Fruit fly (Drosophila melanogaster) whole organism, embryonic: Measurements from ENCODE around the gene CkIIbeta.

Experiments used
- B-H2 ChIP-seq: fragments of 200-800 bp; sonication (Bioruptor generic); optimal IDR thresholded peaks from 2 replicates; lab custom pipeline; 2018; ENCODE audit warnings: missing biosample characterization, mild to moderate bottlenecking, missing genetic modification characterization
- Blimp-1 ChIP-seq: fragments of 200-800 bp; sonication (Bioruptor generic); optimal IDR thresholded peaks from 3 replicates; lab custom pipeline; 2018; ENCODE audit warnings: missing biosample characterization, missing genetic modification characterization, mild to moderate bottlenecking, moderate library complexity, missing genetic modification reagents
- C15 ChIP-seq: fragments of 200-800 bp; sonication (Bioruptor generic); IDR thresholded peaks from 3 replicates; pipeline ENCODE4 v1.3.6; 2022; ENCODE audit warnings: missing biosample characterization, missing genetic modification characterization
- CG1024 ChIP-seq: fragments of 200-800 bp; sonication (Bioruptor generic); IDR thresholded peaks from 2 replicates; pipeline ENCODE4 v1.3.6; 2022; ENCODE audit warnings: missing biosample characterization, missing genetic modification characterization
- CG12104 ChIP-seq: fragments of 200-800 bp; sonication (Bioruptor generic); optimal IDR thresholded peaks from 3 replicates; lab custom pipeline; 2016; ENCODE audit warnings: missing biosample characterization, missing genetic modification characterization
- CG1233 ChIP-seq: fragments of 200-800 bp; sonication (Bioruptor generic); optimal IDR thresholded peaks from 4 replicates; lab custom pipeline; 2018; ENCODE audit warnings: missing biosample characterization, mild to moderate bottlenecking, missing genetic modification characterization
- CG12391 ChIP-seq: fragments of 200-800 bp; sonication (Bioruptor generic); optimal IDR thresholded peaks from 3 replicates; lab custom pipeline; 2018; ENCODE audit warnings: missing biosample characterization, mild to moderate bottlenecking, missing genetic modification characterization, moderate library complexity
- CG13894 ChIP-seq: fragments of 200-800 bp; sonication (Bioruptor generic); optimal IDR thresholded peaks from 3 replicates; lab custom pipeline; 2018; ENCODE audit warnings: missing biosample characterization, mild to moderate bottlenecking, missing genetic modification characterization, moderate library complexity
- CG14965 ChIP-seq: fragments of 200-800 bp; sonication (Bioruptor generic); optimal IDR thresholded peaks from 2 replicates; lab custom pipeline; 2016; ENCODE audit warnings: missing biosample characterization, missing genetic modification characterization, borderline replicate concordance
- CG15073 ChIP-seq: fragments of 200-800 bp; sonication (Bioruptor generic); optimal IDR thresholded peaks from 2 replicates; lab custom pipeline; 2016; ENCODE audit warnings: missing biosample characterization, missing genetic modification characterization
- CG1792 ChIP-seq: fragments of 200-800 bp; sonication (Bioruptor generic); optimal IDR thresholded peaks from 2 replicates; lab custom pipeline; 2016; ENCODE audit warnings: missing biosample characterization, missing genetic modification characterization
- CG18599 ChIP-seq: fragments of 200-800 bp; sonication (Bioruptor generic); optimal IDR thresholded peaks from 3 replicates; lab custom pipeline; 2017; ENCODE audit warnings: missing biosample characterization, missing genetic modification characterization, mild to moderate bottlenecking, moderate library complexity, missing genetic modification reagents
- CG2875 ChIP-seq: fragments of 200-800 bp; sonication (Bioruptor generic); optimal IDR thresholded peaks from 2 replicates; lab custom pipeline; 2017; ENCODE audit warnings: missing biosample characterization, mild to moderate bottlenecking, missing genetic modification characterization, missing genetic modification reagents
- CG34376 ChIP-seq: fragments of 200-800 bp; sonication (Bioruptor generic); optimal IDR thresholded peaks from 2 replicates; lab custom pipeline; 2018; ENCODE audit warnings: missing biosample characterization, mild to moderate bottlenecking, missing genetic modification characterization
- CG4282 ChIP-seq: fragments of 200-800 bp; sonication (Bioruptor generic); optimal IDR thresholded peaks from 2 replicates; lab custom pipeline; 2016; ENCODE audit warnings: missing biosample characterization, missing genetic modification characterization
- CG4360 ChIP-seq: fragments of 200-800 bp; sonication (Bioruptor generic); IDR thresholded peaks from 2 replicates; pipeline ENCODE4 v1.3.6; 2022; ENCODE audit warnings: missing biosample characterization, missing genetic modification characterization
- CG9215 ChIP-seq: fragments of 200-800 bp; sonication (Bioruptor generic); IDR thresholded peaks from 2 replicates; pipeline ENCODE4 v1.3.6; 2022; ENCODE audit warnings: missing biosample characterization, missing genetic modification characterization
- CG9609 ChIP-seq: fragments of 200-800 bp; sonication (Bioruptor generic); optimal IDR thresholded peaks from 3 replicates; lab custom pipeline; 2016; ENCODE audit warnings: missing biosample characterization, missing genetic modification characterization
- Camta ChIP-seq: fragments of 200-800 bp; sonication (Bioruptor generic); optimal IDR thresholded peaks from 2 replicates; lab custom pipeline; 2016; ENCODE audit warnings: missing biosample characterization, missing genetic modification characterization
- Hr51 ChIP-seq, 2 experiments: fragments of 200-800 bp; sonication (Bioruptor generic); optimal IDR thresholded peaks; 2 replicates in 1 of 2; 3 replicates in 1 of 2; lab custom pipeline; 2016 to 2018; ENCODE audit warnings: missing biosample characterization in 2 of 2, missing genetic modification characterization in 2 of 2, mild to moderate bottlenecking in 1 of 2, moderate library complexity in 1 of 2
- Hsf ChIP-seq: fragments of 200-800 bp; sonication (Bioruptor generic); optimal IDR thresholded peaks from 3 replicates; lab custom pipeline; 2016; ENCODE audit warnings: missing biosample characterization, missing genetic modification characterization
- Lhr ChIP-seq: fragments of 200-800 bp; sonication (Bioruptor generic); optimal IDR thresholded peaks from 3 replicates; lab custom pipeline; 2017; ENCODE audit warnings: mild to moderate bottlenecking, missing biosample characterization, missing genetic modification reagents, missing genetic modification characterization
- MTF-1 ChIP-seq: fragments of 200-800 bp; sonication (Bioruptor generic); optimal IDR thresholded peaks from 2 replicates; lab custom pipeline; 2018; ENCODE audit warnings: missing biosample characterization, mild to moderate bottlenecking, missing genetic modification characterization, borderline replicate concordance
- Mes4 ChIP-seq: fragments of 200-800 bp; sonication (Bioruptor generic); optimal IDR thresholded peaks from 2 replicates; lab custom pipeline; 2016; ENCODE audit warnings: missing biosample characterization, missing genetic modification characterization
- NC2β ChIP-seq: fragments of 200-800 bp; sonication (Bioruptor generic); optimal IDR thresholded peaks from 2 replicates; lab custom pipeline; 2016; ENCODE audit warnings: missing biosample characterization, missing genetic modification characterization
- Nf-YC ChIP-seq: fragments of 200-800 bp; optimal IDR thresholded peaks from 3 replicates; lab custom pipeline; 2019; ENCODE audit warnings: missing biosample characterization, mild to moderate bottlenecking, missing genetic modification characterization, moderate library complexity
- Oaz ChIP-seq: fragments of 200-800 bp; sonication (Bioruptor generic); IDR thresholded peaks from 2 replicates; pipeline ENCODE4 v1.3.6; 2022; ENCODE audit warnings: missing biosample characterization, missing genetic modification characterization
- ac ChIP-seq: fragments of 200-800 bp; sonication (Bioruptor generic); optimal IDR thresholded peaks from 3 replicates; lab custom pipeline; 2017; ENCODE audit warnings: missing biosample characterization, mild to moderate bottlenecking, missing genetic modification characterization
- ara ChIP-seq: fragments of 200-800 bp; sonication (Bioruptor generic); IDR thresholded peaks from 2 replicates; pipeline ENCODE4 v1.3.6; 2022; ENCODE audit warnings: missing biosample characterization, missing genetic modification characterization
- bsh ChIP-seq, 2 experiments: fragments of 200-800 bp; sonication (Bioruptor generic); optimal IDR thresholded peaks; 2 replicates each; lab custom pipeline; 2017 to 2018; ENCODE audit warnings: mild to moderate bottlenecking in 2 of 2, missing biosample characterization in 2 of 2, missing genetic modification characterization in 2 of 2, moderate library complexity in 1 of 2
- eyg ChIP-seq: fragments of 200-800 bp; sonication (Bioruptor generic); optimal IDR thresholded peaks from 3 replicates; lab custom pipeline; 2016; ENCODE audit warnings: missing biosample characterization, missing genetic modification characterization
- fd3F ChIP-seq: fragments of 200-800 bp; sonication (Bioruptor generic); optimal IDR thresholded peaks from 2 replicates; lab custom pipeline; 2018; ENCODE audit warnings: missing biosample characterization, mild to moderate bottlenecking, missing genetic modification characterization, moderate library complexity
- gce ChIP-seq: fragments of 200-800 bp; sonication (Bioruptor generic); IDR thresholded peaks from 3 replicates; pipeline ENCODE4 v1.3.6; 2022; ENCODE audit warnings: missing biosample characterization, missing genetic modification characterization
- h ChIP-seq: fragments of >200 bp; optimal IDR thresholded peaks from 2 replicates; lab custom pipeline; 2017
- insv ChIP-seq, 2 experiments: fragments of 200-800 bp; sonication (Bioruptor generic); optimal IDR thresholded peaks; 3 replicates each; lab custom pipeline; 2016 to 2018; ENCODE audit warnings: missing biosample characterization in 2 of 2, missing genetic modification characterization in 2 of 2
- kah ChIP-seq: fragments of 200-800 bp; sonication (Bioruptor generic); optimal IDR thresholded peaks from 2 replicates; lab custom pipeline; 2018; ENCODE audit warnings: missing biosample characterization, mild to moderate bottlenecking, missing genetic modification characterization
- maf-S ChIP-seq: fragments of 200-800 bp; sonication (Bioruptor generic); optimal IDR thresholded peaks from 2 replicates; lab custom pipeline; 2016; ENCODE audit warnings: missing biosample characterization, missing genetic modification characterization
- pan ChIP-seq, 4 experiments: fragments of >200 bp in 3 of 4; fragments of 200-800 bp in 1 of 4; sonication (Bioruptor generic) in 1 of 4; optimal IDR thresholded peaks in 3 of 4; IDR thresholded peaks in 1 of 4; 2 replicates each; pipeline versions ENCODE4 v1.3.6 to Lab custom; 2017 to 2022; ENCODE audit warnings: missing biosample characterization in 2 of 4, missing genetic modification characterization in 2 of 4, mixed read lengths in 1 of 4
- pho ChIP-seq: fragments of 200-800 bp; sonication (Bioruptor generic); optimal IDR thresholded peaks from 2 replicates; lab custom pipeline; 2016; ENCODE audit warnings: missing biosample characterization, missing genetic modification characterization
- pnt ChIP-seq: fragments of 200-800 bp; sonication (Bioruptor generic); optimal IDR thresholded peaks from 3 replicates; lab custom pipeline; 2016; ENCODE audit warnings: missing biosample characterization, missing genetic modification characterization
- pros ChIP-seq: fragments of 200-800 bp; sonication (Bioruptor generic); optimal IDR thresholded peaks from 3 replicates; lab custom pipeline; 2019; ENCODE audit warnings: missing biosample characterization, mild to moderate bottlenecking, missing genetic modification characterization, moderate library complexity
- row ChIP-seq: fragments of 200-800 bp; sonication (Bioruptor generic); IDR thresholded peaks from 3 replicates; pipeline ENCODE4 v1.3.6; 2022; ENCODE audit warnings: missing biosample characterization, missing genetic modification characterization
- sd ChIP-seq: fragments of 200-800 bp; sonication (Bioruptor generic); optimal IDR thresholded peaks from 3 replicates; lab custom pipeline; 2018; ENCODE audit warnings: missing biosample characterization, mild to moderate bottlenecking, missing genetic modification characterization, moderate library complexity
- sug ChIP-seq: fragments of 200-800 bp; optimal IDR thresholded peaks from 2 replicates; lab custom pipeline; 2019; ENCODE audit warnings: missing biosample characterization, mild to moderate bottlenecking, missing genetic modification characterization, moderate library complexity
- trem ChIP-seq: fragments of 200-800 bp; optimal IDR thresholded peaks from 3 replicates; lab custom pipeline; 2019; ENCODE audit warnings: missing biosample characterization, mild to moderate bottlenecking, missing genetic modification characterization, moderate library complexity
- unc-4 ChIP-seq: fragments of 200-800 bp; sonication (Bioruptor generic); IDR thresholded peaks from 2 replicates; pipeline ENCODE4 v1.3.6; 2022; ENCODE audit warnings: missing biosample characterization, missing genetic modification characterization; ENCODE audit not compliant: partially characterized antibody
- unpg ChIP-seq: fragments of 200-800 bp; sonication (Bioruptor generic); optimal IDR thresholded peaks from 3 replicates; lab custom pipeline; 2018; ENCODE audit warnings: missing biosample characterization, mild to moderate bottlenecking, missing genetic modification characterization, moderate library complexity
- vfl ChIP-seq: fragments of 200-800 bp; sonication (Bioruptor generic); optimal IDR thresholded peaks from 2 replicates; lab custom pipeline; 2016; ENCODE audit warnings: missing biosample characterization, missing genetic modification characterization

The CkIIbeta gene

dm6 chrX:11806867-11807747, 14.8 kb downstream of the CkIIbeta start, which contains the start of gene Hsc70-3 (continued):
- TF ChIP-seq Lhr (peak; percentile 41), kah (GFP tag; lab: Kevin White, UChicago) (no peak), Blimp-1 (GFP tag; lab: Kevin White, UChicago) (peak; percentile 72), C15 (no peak), sd (tag; lab: Kevin White, UChicago) (peak; percentile 58), CG1792 (GFP tag; lab: Kevin White, UChicago) (peak; percentile 19), pnt (GFP tag; lab: Kevin White, UChicago) (no peak), unpg (peak; percentile 15), vfl (no peak), CG1233 (peak; percentile 33), MTF-1 (peak; percentile 79), NC2β (GFP tag; lab: Kevin White, UChicago) (peak; percentile 36), Camta (GFP tag; lab: Kevin White, UChicago) (peak; percentile 45), ac (GFP tag; lab: Kevin White, UChicago) (no peak), gce (GFP tag; lab: Robert Waterston, UW) (no peak), trem (tag; lab: Kevin White, UChicago) (peak; percentile 29), ara (GFP tag; lab: Robert Waterston, UW) (peak; percentile 58; the same call in 1 of the 2 replicates), pan (optimal IDR thresholded peaks at IDR 0.05; lab: Kevin White, UChicago) (no peak), pan (GFP tag; optimal IDR thresholded peaks at IDR 0.05 in 1 of 2, IDR thresholded peaks at IDR 0.05 in 1 of 2) (no peak), Hr51 (GFP tag; optimal IDR thresholded peaks at IDR 0.05; lab: Kevin White, UChicago) (peak in 1 of 2 experiments; percentile 55), bsh (GFP tag; optimal IDR thresholded peaks at IDR 0.05; lab: Kevin White, UChicago) (peak in 1 of 2 experiments; percentile 70), eyg (no peak), CG1024 (GFP tag; lab: Robert Waterston, UW) (no peak), CG12104 (no peak), Oaz (GFP tag; lab: Robert Waterston, UW) (no peak), CG4282 (GFP tag; lab: Kevin White, UChicago) (no peak), B-H2 (peak; percentile 38), insv (GFP tag; optimal IDR thresholded peaks at IDR 0.05; lab: Kevin White, UChicago) (no peak), pho (GFP tag; lab: Kevin White, UChicago) (no peak), Hsf (GFP tag; lab: Kevin White, UChicago) (no peak), Nf-YC (tag; lab: Kevin White, UChicago) (peak; percentile 77), CG13894 (tag; lab: Kevin White, UChicago) (peak; percentile 33), unc-4 (peak; percentile 79), CG4360 (GFP tag; lab: Robert Waterston, UW) (no peak), h (lab: Kevin White, UChicago) (no peak), CG12391 (tag; lab: Kevin White, UChicago) (peak; percentile 54), CG14965 (GFP tag; lab: Kevin White, UChicago) (no peak), pros (GFP tag; lab: Kevin White, UChicago) (peak; percentile 66), CG15073 (GFP tag; lab: Kevin White, UChicago) (no peak), CG9215 (GFP tag; lab: Robert Waterston, UW) (no peak), sug (peak; percentile 50), CG2875 (peak; percentile 81), CG9609 (GFP tag; lab: Kevin White, UChicago) (no peak), CG34376 (peak; percentile 1), row (GFP tag; lab: Robert Waterston, UW) (peak; percentile 83), fd3F (no peak), CG18599 (GFP tag; lab: Kevin White, UChicago) (peak; percentile 4), Mes4 (GFP tag; lab: Kevin White, UChicago) (peak; percentile 7), maf-S (GFP tag; lab: Kevin White, UChicago) (no peak)
